Fruit fly (Drosophila melanogaster) whole organism, larva: Measurements from ENCODE around the gene Ids.

Experiments
- noc ChIP-seq: fragments of 200-800 bp; sonication (Bioruptor generic); optimal IDR thresholded peaks from 3 replicates; lab custom pipeline; 2019; ENCODE audit warnings: missing biosample characterization, mild to moderate bottlenecking, missing genetic modification characterization, moderate library complexity

Ids gene

DNA sequence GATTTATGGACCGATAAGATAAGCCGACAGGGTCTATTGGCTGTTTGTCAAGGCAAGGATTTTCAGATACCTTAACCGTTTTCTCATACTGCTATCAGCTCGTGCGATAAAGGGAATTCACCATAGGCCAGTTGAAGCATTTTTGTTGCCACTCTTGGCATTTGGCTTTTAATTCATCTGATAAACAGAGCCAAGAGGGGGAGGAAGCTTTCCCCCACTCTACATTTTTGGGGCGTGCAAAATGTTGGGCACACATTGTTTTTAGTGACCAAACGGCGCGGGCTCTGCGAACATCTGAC is 28.3 kb upstream of the Ids start:
- TF ChIP-seq noc (tag; lab: Kevin White, UChicago), result no peak

DNA sequence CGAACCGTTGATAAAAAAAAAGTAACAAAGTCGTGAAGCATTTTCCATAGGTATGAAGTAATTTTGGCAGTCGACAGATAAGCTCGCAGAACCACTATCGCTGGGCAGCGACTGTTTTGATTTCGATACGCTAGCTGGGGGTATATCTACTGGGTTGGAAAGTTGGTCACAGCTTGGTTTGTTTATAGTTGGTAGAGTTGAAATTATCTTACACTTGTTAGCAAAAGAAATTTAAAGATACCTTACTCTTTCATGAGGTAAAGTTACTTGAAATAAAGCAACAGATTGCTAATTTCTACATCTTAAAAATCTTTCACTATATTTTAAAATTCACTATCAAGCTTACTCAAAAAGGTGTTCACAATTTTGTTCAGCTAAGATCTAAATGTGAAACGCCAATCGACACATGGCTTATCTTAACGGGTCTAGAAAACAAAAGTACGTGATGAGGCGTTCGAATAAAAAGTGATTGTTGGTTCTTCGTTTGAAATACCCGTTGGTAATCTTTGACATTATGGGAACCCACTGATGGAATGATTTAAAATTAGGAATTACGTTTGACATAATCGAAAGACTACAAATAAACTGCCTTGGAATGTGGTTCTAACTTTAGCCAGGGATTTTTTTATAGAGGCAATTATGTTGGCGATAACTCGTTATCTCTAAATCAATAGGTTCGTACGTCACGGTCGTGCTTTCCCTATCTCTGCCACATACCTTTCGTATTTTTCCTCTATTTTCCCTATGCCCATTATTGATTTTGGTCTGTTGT is 27.3 kb upstream of the Ids start:
- peak; percentile 64 for TF ChIP-seq noc (tag; lab: Kevin White, UChicago)

DNA sequence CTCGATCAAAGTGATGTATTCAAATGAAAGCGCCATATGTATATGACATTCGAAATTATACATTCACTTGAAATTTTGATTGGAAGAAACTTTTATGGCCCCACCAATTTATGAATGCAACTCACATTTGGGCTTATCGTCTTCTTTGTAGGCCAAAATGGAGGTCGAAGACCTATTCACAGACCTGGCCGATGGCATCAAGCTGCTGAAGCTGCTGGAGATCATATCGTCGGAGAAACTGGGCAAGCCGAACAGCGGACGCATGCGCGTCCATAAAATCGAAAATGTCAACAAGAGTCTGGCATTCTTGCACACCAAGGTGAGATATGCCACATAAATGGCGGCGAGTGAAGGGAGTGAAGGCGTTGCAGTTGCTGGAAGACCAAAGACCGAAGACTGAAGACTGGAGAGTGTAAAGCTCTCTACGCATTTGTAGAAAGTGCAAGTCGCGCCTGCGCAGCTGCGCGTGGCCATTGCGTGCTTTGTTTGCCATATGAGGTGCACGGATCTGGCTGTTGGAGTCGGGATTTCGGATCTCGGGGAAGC is 26.2 kb upstream of the Ids start:
- no peak for TF ChIP-seq noc (tag; lab: Kevin White, UChicago)

DNA sequence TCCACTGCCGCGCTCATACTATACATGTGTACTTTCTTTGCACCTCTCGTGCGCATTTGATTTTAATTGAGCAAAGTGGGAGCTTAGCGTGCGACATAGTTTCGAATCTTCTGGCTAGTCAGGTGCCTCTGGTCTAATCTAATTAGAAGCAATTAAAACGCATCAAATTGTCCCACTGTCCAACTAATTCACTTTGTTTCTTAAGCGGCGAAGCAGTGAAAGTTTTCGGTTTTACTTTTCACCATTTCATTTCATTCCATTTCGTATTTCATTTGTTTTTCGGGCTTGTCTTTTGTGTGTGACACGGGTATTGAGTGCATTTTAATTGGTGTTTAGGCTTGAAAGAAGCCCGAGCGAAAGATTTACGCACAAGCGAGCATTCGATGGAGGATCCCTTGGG is 25.6 kb upstream of the Ids start:
- TF ChIP-seq noc (tag; lab: Kevin White, UChicago), result no peak

DNA sequence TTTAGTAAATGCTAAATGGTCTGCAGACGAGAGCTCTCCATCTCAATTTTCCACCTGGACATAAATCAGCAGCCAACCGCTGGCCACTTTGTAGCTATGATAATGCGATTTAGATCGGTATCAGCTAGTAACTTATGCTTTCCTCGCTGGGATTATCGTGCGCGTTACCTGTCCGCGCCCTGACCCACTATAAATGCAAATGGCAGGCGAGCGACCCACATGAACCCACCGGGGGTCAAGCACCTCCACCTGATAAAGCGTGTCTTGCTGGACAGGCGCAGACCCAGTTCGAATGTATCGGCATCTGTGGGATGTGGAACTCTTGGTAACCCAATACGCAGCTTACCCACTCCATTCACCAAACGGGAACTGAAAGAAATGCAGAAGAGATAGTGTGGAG is 24.8 kb upstream of the Ids start:
- TF ChIP-seq noc (tag; lab: Kevin White, UChicago), result no peak

DNA sequence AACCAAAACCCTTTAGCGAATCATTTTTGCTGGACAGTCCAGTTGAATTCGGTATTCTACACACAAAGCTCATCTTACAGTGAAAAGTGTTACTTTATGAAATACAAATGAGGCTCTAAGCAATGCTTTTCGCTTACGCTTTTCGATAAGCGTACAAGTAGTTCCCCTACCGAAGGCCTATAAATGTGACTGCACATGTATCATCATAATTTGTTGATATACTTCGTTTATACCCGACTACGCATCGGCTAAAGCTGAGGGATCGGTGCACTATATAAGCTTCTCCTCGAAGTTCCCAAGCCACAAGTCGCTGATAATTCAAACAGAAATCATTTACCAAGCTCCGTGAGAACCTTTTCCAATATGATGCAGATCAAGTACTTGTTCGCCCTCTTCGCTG is 8.8 kb upstream of the Ids start, which contains the start of gene Drs:
Gene Drs, plus strand, starts transcription at position 301 of the 400 bp plus-strand sequence.
- no peak for TF ChIP-seq noc (tag; lab: Kevin White, UChicago)

DNA sequence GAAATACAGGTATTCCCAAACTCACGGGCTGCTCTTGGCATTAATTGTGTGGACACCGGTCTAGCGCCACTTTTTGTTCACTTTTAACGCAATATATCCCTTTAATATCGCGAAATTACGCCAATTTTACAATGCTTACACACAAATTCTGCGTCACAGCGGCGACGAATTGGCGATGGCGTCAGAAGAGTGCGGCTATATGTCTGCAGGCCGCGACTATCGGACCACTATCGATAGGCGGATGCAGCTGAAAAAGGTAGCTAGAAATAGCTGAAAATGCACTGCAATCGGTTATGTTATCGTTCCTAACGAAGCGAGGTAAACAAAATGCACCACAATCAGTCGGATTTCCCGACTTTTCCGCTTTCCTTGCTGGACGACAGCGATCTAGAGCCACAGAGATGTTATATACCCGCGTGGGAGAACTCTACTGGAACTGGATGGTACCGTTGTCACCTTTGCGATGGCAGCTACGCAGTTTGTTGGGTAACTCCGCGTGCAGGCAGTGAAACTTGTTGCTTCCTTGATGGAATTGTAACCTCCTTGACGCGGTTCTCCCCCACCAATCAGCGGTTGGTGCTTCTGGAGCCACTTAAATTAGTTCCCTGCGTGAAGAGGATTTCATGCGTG is 4.0 kb upstream of the Ids start, which contains the start of the genes Ythdc1 and CG12010:
Gene Ythdc1, minus strand, starts transcription at position 177 of the 630 bp plus-strand sequence.
Gene CG12010, plus strand, starts transcription at position 289 of the 630 bp plus-strand sequence.
- no peak for TF ChIP-seq noc (tag; lab: Kevin White, UChicago)

DNA sequence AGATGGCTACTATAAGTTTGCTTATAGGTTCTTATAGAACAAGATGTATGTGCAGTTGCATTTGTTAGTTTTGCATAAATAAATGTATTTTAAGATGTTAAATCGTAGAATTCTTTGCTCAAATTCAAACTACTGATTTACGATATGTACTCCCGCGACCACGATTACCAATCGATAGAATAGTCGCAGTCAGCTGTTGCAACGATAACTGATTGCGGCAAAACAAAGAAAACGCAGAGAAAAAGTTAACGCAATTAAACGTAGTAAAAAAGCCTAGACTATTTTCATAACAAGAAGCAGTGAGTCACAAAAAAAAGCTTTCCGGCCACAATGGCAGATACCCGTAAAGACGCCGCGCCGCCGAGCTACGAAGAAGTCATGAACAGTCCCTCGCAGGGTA is 1.5 kb upstream of the Ids start, which contains the start of gene CG12012:
Gene CG12012, plus strand, starts transcription at position 207 of the 400 bp plus-strand sequence.
- no peak for TF ChIP-seq noc (tag; lab: Kevin White, UChicago)

DNA sequence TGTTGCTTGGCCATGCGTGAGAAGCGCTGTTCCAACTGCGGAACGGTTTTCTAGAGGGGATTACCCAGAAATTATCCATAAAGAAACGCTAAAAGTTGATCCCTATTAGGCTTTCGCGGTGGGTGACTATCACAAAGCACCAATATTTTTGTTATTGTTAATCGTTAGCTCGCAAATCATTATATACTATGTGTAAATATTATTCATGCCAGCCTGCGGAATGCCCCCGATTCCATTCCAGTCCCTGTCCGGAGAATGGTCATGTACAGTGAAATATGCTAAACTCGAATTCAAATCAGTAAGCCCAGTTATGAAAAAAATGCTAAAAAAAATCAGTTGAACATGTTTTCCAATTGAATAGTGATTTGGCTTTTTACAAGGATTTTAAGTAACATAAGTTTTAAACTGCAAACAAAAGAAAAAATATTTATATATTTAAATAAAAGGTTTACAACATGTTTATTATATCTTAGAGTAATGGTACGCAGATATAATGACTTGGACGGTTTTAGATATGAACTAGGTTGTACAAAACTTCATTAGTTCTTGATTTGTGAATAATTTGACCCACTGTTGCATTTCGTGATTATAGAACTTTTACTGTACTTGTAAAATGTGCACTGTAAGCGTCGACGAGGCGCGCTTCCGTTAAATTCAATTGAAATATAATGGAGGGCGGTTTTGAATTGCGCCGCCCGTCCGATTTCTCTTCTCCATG is 662 bp upstream of the Ids start:
- TF ChIP-seq noc (tag; lab: Kevin White, UChicago), result no peak

DNA sequence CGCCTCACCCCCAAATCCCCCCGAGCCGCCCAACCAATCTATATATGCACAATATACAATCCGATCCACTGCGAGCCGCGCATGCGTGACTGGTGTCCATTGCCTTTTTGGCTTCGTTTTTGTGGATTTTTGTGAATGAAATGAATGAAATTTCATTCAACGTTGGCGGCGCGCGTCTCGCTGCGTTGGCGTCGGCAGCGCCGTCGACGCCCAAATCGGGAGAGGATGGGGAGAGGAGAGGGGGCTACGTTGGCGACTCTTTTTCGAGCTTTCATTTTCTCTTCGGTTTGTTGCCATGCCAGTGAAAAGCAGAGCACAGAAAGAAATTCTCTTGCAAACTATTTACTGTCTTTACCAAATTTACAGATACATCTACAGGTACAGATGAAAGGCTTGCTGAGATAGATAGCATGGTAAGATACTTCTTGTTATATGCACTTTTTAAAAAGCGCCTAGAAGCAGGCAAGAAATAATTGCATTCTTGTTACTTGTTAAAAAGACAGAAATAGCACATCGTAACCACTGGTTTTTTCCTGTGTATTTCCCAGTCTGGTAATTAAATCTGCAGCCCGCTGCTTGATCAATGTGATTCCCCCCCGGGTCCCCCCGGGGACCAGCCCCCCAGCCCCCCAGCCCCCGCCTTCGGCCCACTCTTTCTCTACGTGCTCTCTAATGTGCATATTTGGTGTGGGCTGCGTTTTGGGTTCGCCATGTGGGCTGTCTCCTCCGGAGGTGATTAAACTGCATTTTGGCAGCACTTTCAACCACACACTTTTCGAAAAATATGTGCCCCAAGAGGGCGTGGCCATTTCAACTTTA is 2.4 kb downstream of the Ids start:
- TF ChIP-seq noc (tag; lab: Kevin White, UChicago), result no peak

DNA sequence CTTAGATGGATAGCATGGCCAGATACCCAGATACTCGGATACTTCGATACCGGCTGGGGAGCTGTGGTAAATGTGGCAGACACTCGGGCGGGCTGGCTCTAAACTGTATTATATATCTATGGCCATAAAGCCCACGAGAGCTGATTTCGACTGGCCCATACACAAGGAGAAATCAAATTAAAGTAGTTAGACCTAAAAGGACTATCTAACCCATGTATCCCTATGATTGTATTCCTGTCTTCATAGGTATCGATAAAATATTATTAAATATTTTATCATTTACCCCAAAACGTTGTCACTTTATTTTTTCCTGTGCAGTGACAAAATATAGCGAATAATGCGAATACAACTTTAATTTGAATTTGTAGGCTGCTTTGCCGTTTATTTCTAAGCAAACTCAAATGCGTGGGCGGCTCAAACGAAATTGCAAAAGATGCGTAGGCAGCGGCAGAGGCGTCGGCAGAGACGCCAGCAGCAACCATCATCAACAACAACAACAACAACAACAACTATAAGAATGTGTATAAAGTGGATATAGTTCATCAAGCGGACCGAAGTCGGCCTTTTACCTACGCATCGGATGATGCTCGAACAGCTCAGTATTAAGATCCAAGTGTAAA is 3.9 kb downstream of the Ids start:
- TF ChIP-seq noc (tag; lab: Kevin White, UChicago), result peak; percentile 3

DNA sequence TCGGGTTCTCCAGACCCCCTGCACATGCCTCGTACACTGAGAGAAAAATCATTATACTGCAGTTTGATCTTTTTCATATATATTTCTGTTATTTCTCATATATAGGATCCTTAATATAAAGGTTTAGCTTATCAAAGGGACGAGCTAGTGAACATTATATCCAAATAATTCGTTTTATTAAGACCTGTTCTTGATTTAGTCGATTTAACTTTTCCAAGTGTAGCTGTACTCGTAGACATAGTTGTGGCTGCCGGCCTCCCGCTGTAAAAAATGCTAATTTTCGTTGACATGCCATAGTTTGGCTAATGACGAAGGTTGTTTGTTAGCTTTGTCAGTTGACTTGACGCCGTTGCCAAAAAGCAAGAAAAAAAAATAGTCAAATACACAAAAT is 4.4 kb downstream of the Ids start:
- TF ChIP-seq noc (tag; lab: Kevin White, UChicago), result peak; percentile 88

DNA sequence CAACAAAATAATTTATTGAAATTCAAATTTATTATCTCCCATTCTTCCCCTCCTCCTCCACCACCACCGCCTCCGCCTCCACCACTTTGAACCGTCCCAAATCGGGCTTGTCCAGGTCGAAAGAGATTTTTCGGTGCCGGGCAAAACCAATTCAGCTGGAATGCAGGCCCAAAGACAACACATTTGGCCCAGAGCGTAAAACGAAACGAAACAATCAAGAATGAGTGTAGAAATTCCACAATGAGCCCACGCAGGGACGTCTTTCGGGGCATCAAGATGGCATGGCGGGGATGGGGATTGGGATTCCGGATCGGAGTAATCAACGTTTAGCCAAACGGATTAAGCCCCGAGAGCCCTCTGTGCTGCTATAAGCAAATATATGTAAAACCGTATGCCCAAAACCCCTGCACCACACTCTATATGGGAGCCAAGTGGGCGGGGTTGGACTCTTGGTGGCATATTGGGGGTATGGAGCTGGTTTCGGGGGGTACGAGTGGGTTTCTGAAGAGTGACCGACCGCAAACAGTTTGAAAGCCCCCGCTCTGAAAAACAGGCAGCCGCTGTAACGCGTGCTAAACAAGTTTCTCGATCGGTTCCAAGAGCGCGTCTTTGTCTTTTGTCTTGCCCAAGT is 6.0 kb downstream of the Ids start:
- TF ChIP-seq noc (tag; lab: Kevin White, UChicago), result peak; percentile 21
